Worm (Caenorhabditis elegans) whole organism, mixed stage, embryonic: ENCODE measurements around the gene exos-4.2.

Experiments used
- ceh-43 ChIP-seq: fragments of 200-800 bp; sonication (Bioruptor generic); optimal IDR thresholded peaks from 2 replicates; lab custom pipeline; 2018; ENCODE audit warnings: mild to moderate bottlenecking, missing genetic modification characterization, moderate library complexity, missing compliant biosample characterization
- ceh-83 ChIP-seq: fragments of 200-800 bp; sonication (Bioruptor generic); optimal IDR thresholded peaks from 2 replicates; lab custom pipeline; 2018; ENCODE audit warnings: mild to moderate bottlenecking, missing genetic modification characterization, missing compliant biosample characterization
- ces-1 ChIP-seq: fragments of 150-350 bp; optimal IDR thresholded peaks from 2 replicates; lab custom pipeline; 2014; ENCODE audit warnings: missing biosample characterization, missing genetic modification reagents, missing genetic modification characterization
- mab-5 ChIP-seq: fragments of 150-350 bp; optimal IDR thresholded peaks from 2 replicates; lab custom pipeline; 2014; ENCODE audit warnings: missing biosample characterization, missing genetic modification characterization
- mep-1 ChIP-seq: fragments of 150-350 bp; optimal IDR thresholded peaks from 2 replicates; lab custom pipeline; 2017; ENCODE audit warnings: missing biosample characterization, missing genetic modification reagents, missing genetic modification characterization, inconsistent platforms
- nhr-237 ChIP-seq: fragments of 150-350 bp; optimal IDR thresholded peaks from 2 replicates; lab custom pipeline; 2014; ENCODE audit warnings: missing biosample characterization, missing genetic modification characterization
- nhr-28 ChIP-seq: fragments of 150-350 bp; optimal IDR thresholded peaks from 2 replicates; lab custom pipeline; 2014; ENCODE audit warnings: missing biosample characterization, missing genetic modification characterization
- pha-4 ChIP-seq: fragments of 150-350 bp; optimal IDR thresholded peaks from 2 replicates; lab custom pipeline; 2018; ENCODE audit warnings: missing biosample characterization, missing genetic modification reagents, missing genetic modification characterization
- sptf-1 ChIP-seq: sonication (generic microtip); optimal IDR thresholded peaks from 2 replicates; lab custom pipeline; 2017; ENCODE audit warnings: mild to moderate bottlenecking, missing genetic modification characterization, moderate library complexity, missing compliant biosample characterization
- unc-39 ChIP-seq: fragments of 150-350 bp; optimal IDR thresholded peaks from 2 replicates; lab custom pipeline; 2014; ENCODE audit warnings: missing biosample characterization, missing genetic modification characterization

DNA sequence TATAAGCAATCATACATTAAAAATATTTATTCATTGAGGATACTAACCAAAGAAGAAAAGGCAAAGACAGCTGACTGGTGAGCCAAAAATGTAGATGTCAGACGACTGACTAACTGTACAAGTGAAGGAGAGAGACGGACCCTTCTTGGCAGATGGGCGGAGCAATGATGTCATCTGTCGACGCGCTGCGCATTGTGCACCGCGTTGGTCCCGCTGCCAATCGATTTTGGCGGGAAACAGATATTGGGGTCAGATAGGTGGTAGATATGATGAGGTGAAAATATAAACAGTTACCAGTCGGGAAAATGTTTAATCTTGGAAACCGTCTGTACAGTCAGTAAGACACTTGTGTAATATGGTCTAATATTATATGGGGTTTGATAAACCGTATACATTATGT lies 9.9 kb downstream of the exos-4.2 start, which contains the start of gene T24C4.2:
- TF ChIP-seq ces-1 (GFP tag; lab: Kevin White, UChicago), result no peak
- no peak for TF ChIP-seq nhr-237 (tag; lab: Kevin White, UChicago)
- no peak for TF ChIP-seq nhr-28 (tag; lab: Kevin White, UChicago)
- no peak for TF ChIP-seq mep-1 (tag; lab: Kevin White, UChicago)
- no peak for TF ChIP-seq unc-39
- TF ChIP-seq sptf-1 (tag; lab: Kevin White, UChicago), result no peak
- no peak for TF ChIP-seq mab-5 (tag; lab: Kevin White, UChicago)
- no peak for TF ChIP-seq ceh-43 (GFP tag; lab: Kevin White, UChicago)
- no peak for TF ChIP-seq pha-4
- TF ChIP-seq ceh-83 (GFP tag; lab: Kevin White, UChicago), result no peak
